Fruit fly (Drosophila melanogaster) whole organism, pupa: ENCODE measurements around the gene Trxr1.

ENCODE experiments used
- CG12605 ChIP-seq: fragments of 200-800 bp; sonication (Bioruptor generic); IDR thresholded peaks from 2 replicates; pipeline ENCODE4 v1.3.6; 2022; ENCODE audit warnings: missing biosample characterization, missing genetic modification characterization
- CG13204 ChIP-seq: fragments of 200-800 bp; sonication (Bioruptor generic); optimal IDR thresholded peaks from 2 replicates; lab custom pipeline; 2018; ENCODE audit warnings: missing biosample characterization, mild to moderate bottlenecking, missing genetic modification characterization, moderate library complexity
- CG14655 ChIP-seq: fragments of 200-800 bp; sonication (Bioruptor generic); optimal IDR thresholded peaks from 3 replicates; lab custom pipeline; 2017; ENCODE audit warnings: mild to moderate bottlenecking, missing biosample characterization, missing genetic modification reagents, missing genetic modification characterization
- CG17806 ChIP-seq: fragments of 200-800 bp; sonication (Bioruptor generic); optimal IDR thresholded peaks from 2 replicates; lab custom pipeline; 2018; ENCODE audit warnings: missing biosample characterization, mild to moderate bottlenecking, missing genetic modification characterization, moderate library complexity
- CG4496 ChIP-seq: fragments of 200-800 bp; sonication (Bioruptor generic); IDR thresholded peaks from 3 replicates; pipeline ENCODE4 v1.3.6; 2022; ENCODE audit warnings: missing biosample characterization, missing genetic modification characterization
- CG8159 ChIP-seq: fragments of 200-800 bp; sonication (Bioruptor generic); optimal IDR thresholded peaks from 3 replicates; lab custom pipeline; 2018; ENCODE audit warnings: missing biosample characterization, mild to moderate bottlenecking, missing genetic modification characterization, moderate library complexity
- CG8301 ChIP-seq: fragments of 200-800 bp; sonication (Bioruptor generic); optimal IDR thresholded peaks from 2 replicates; lab custom pipeline; 2018; ENCODE audit warnings: missing biosample characterization, mild to moderate bottlenecking, missing genetic modification characterization
- D1 ChIP-seq: fragments of 200-800 bp; sonication (Bioruptor generic); optimal IDR thresholded peaks from 2 replicates; lab custom pipeline; 2018; ENCODE audit warnings: missing biosample characterization, mild to moderate bottlenecking, missing genetic modification characterization, moderate library complexity
- EcR ChIP-seq: fragments of 200-800 bp; sonication (Bioruptor generic); optimal IDR thresholded peaks from 3 replicates; lab custom pipeline; 2019; ENCODE audit warnings: missing biosample characterization, missing genetic modification characterization, mild to moderate bottlenecking, moderate library complexity, missing genetic modification reagents
- Pif1A ChIP-seq: fragments of 200-800 bp; sonication (Bioruptor generic); optimal IDR thresholded peaks from 3 replicates; lab custom pipeline; 2016; ENCODE audit warnings: missing biosample characterization, missing genetic modification characterization
- Snoo ChIP-seq: fragments of 200-800 bp; sonication (Bioruptor generic); optimal IDR thresholded peaks from 3 replicates; lab custom pipeline; 2017; ENCODE audit warnings: missing biosample characterization, mild to moderate bottlenecking, missing genetic modification characterization, inconsistent platforms
- gl ChIP-seq: fragments of 200-800 bp; sonication (Bioruptor generic); optimal IDR thresholded peaks from 2 replicates; lab custom pipeline; 2018; ENCODE audit warnings: missing biosample characterization, mild to moderate bottlenecking, missing genetic modification characterization
- rn ChIP-seq: fragments of 200-800 bp; sonication (Bioruptor generic); IDR thresholded peaks from 2 replicates; pipeline ENCODE4 v1.3.6; 2022; ENCODE audit warnings: missing biosample characterization, missing genetic modification characterization

DNA sequence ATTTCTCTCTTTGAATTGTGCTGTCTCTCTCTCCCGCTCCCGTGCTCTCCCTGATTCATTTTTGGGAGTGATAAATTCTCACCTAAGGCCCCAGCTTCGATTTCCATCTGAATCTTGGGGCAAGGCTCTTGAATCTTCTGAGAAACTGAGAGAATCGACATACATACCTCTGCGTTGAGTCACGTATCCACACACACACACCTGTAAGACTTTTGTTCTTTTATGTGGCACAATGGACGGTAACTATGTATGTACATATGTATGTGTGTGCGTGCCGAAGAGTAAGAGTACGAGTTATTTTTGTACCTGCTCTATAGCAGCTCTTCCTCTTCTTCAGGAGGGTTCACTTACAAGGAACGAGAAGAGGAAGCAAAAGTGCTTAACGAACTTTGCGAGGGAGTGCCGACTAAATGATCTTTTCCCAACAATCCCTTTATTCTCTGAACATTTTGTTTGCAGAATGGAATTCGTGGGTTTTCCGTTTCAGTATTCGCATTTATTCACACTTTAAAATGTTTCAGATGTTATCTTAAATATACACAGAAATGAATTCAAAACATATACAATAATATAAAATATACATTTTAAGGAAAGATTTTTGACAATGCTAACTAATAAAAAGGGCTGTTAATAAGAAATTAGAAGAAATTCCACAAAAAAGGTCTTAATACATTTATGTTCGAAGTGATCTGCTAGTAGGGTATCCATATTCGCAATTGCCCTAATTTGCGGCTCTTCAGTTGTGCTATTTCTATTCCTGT is 27.1 kb upstream of the Trxr1 start:
- no peak for TF ChIP-seq CG13204 (GFP tag; lab: Kevin White, UChicago)
- peak; percentile 75 for TF ChIP-seq CG17806
- peak; percentile 58 for TF ChIP-seq EcR (GFP tag; lab: Kevin White, UChicago)
- TF ChIP-seq rn = no peak
- TF ChIP-seq Pif1A (GFP tag; lab: Kevin White, UChicago) = no peak
- peak; percentile 86 for TF ChIP-seq CG14655
- peak; percentile 84 for TF ChIP-seq D1 (tag; lab: Kevin White, UChicago)
- no peak for TF ChIP-seq Snoo (tag; lab: Kevin White, UChicago)
- TF ChIP-seq CG12605 = no peak
- TF ChIP-seq gl (tag; lab: Kevin White, UChicago) = peak; percentile 2
- TF ChIP-seq CG8159 (tag; lab: Kevin White, UChicago) = peak; percentile 86
- no peak for TF ChIP-seq CG4496
- TF ChIP-seq CG8301 = peak; percentile 59
